Fruit fly (Drosophila melanogaster) whole organism, prepupa: ENCODE results near the gene Ptpmeg2.

Experiments
- Blimp-1 ChIP-seq: fragments of 200-800 bp; sonication (Bioruptor generic); optimal IDR thresholded peaks from 3 replicates; lab custom pipeline; 2017; ENCODE audit warnings: missing biosample characterization, missing genetic modification characterization, mild to moderate bottlenecking, moderate library complexity, missing genetic modification reagents
- CG11902 ChIP-seq: fragments of 200-800 bp; sonication (Bioruptor generic); optimal IDR thresholded peaks from 3 replicates; lab custom pipeline; 2016; ENCODE audit warnings: missing biosample characterization, missing genetic modification characterization
- Ets21C ChIP-seq: fragments of 200-800 bp; sonication (Bioruptor generic); optimal IDR thresholded peaks from 3 replicates; lab custom pipeline; 2016; ENCODE audit warnings: missing biosample characterization, missing genetic modification characterization
- Gug ChIP-seq: fragments of 200-800 bp; sonication (Bioruptor generic); IDR thresholded peaks from 2 replicates; pipeline ENCODE4 v1.3.6; 2022; ENCODE audit warnings: missing biosample characterization, missing genetic modification characterization
- Hr39 ChIP-seq: fragments of 200-800 bp; sonication (Bioruptor generic); optimal IDR thresholded peaks from 2 replicates; lab custom pipeline; 2016; ENCODE audit warnings: missing biosample characterization, missing genetic modification characterization
- Lpt ChIP-seq: fragments of 200-800 bp; sonication (Bioruptor generic); optimal IDR thresholded peaks from 3 replicates; lab custom pipeline; 2016; ENCODE audit warnings: missing biosample characterization, missing genetic modification characterization
- Met ChIP-seq: fragments of 200-800 bp; sonication (Bioruptor generic); optimal IDR thresholded peaks from 3 replicates; lab custom pipeline; 2016; ENCODE audit warnings: missing biosample characterization, missing genetic modification characterization
- OdsH ChIP-seq: fragments of 200-800 bp; sonication (Bioruptor generic); optimal IDR thresholded peaks from 3 replicates; lab custom pipeline; 2016; ENCODE audit warnings: missing biosample characterization, missing genetic modification characterization
- Sox14 ChIP-seq: fragments of 200-800 bp; sonication (Bioruptor generic); optimal IDR thresholded peaks from 3 replicates; lab custom pipeline; 2016; ENCODE audit warnings: missing biosample characterization, missing genetic modification characterization
- cyc ChIP-seq: fragments of 200-800 bp; sonication (Bioruptor generic); optimal IDR thresholded peaks from 3 replicates; lab custom pipeline; 2016; ENCODE audit warnings: missing biosample characterization, missing genetic modification characterization
- dsx ChIP-seq: fragments of 200-800 bp; optimal IDR thresholded peaks from 3 replicates; lab custom pipeline; 2019; ENCODE audit warnings: missing biosample characterization, mild to moderate bottlenecking, missing genetic modification characterization, moderate library complexity; ENCODE audit not compliant: poor library complexity, severe bottlenecking
- eg ChIP-seq: fragments of 200-800 bp; sonication (Bioruptor generic); IDR thresholded peaks from 3 replicates; pipeline ENCODE4 v1.3.6; 2022; ENCODE audit warnings: missing biosample characterization, missing genetic modification characterization
- fd59A ChIP-seq: fragments of 200-800 bp; sonication (Bioruptor generic); optimal IDR thresholded peaks from 2 replicates; lab custom pipeline; 2017; ENCODE audit warnings: missing biosample characterization, mild to moderate bottlenecking, missing genetic modification characterization, missing genetic modification reagents
- lz ChIP-seq: fragments of 200-800 bp; sonication (Bioruptor generic); optimal IDR thresholded peaks from 3 replicates; lab custom pipeline; 2016; ENCODE audit warnings: missing biosample characterization, missing genetic modification characterization

- TF ChIP-seq Gug (GFP tag; lab: Robert Waterston, UW) = no peak
- TF ChIP-seq eg = no peak
- TF ChIP-seq Sox14 (GFP tag; lab: Kevin White, UChicago) = no peak
- TF ChIP-seq Blimp-1 = no peak
- no peak for TF ChIP-seq Lpt (GFP tag; lab: Kevin White, UChicago)
- TF ChIP-seq Hr39 (GFP tag; lab: Kevin White, UChicago) = no peak
- TF ChIP-seq OdsH (GFP tag; lab: Kevin White, UChicago) = no peak
- no peak for TF ChIP-seq fd59A
- TF ChIP-seq Met (GFP tag; lab: Kevin White, UChicago) = no peak
- no peak for TF ChIP-seq CG11902 (GFP tag; lab: Kevin White, UChicago)
- TF ChIP-seq dsx = no peak
- no peak for TF ChIP-seq Ets21C (GFP tag; lab: Kevin White, UChicago)
- TF ChIP-seq lz (GFP tag; lab: Kevin White, UChicago) = no peak
- no peak for TF ChIP-seq cyc (GFP tag; lab: Kevin White, UChicago)
Measured at dm6 chrX:9598106-9598505, 60.8 kb downstream of the Ptpmeg2 start.
